Worm (Caenorhabditis elegans) whole organism, L2 larva: ENCODE data around the gene srj-29.

Source experiments
- crh-2 ChIP-seq: sonication (generic microtip); optimal IDR thresholded peaks from 2 replicates; lab custom pipeline; 2017; ENCODE audit warnings: missing biosample characterization, missing genetic modification characterization
- nhr-12 ChIP-seq: fragments of 150-350 bp; optimal IDR thresholded peaks from 2 replicates; lab custom pipeline; 2014; ENCODE audit warnings: missing biosample characterization, missing genetic modification characterization

DNA sequence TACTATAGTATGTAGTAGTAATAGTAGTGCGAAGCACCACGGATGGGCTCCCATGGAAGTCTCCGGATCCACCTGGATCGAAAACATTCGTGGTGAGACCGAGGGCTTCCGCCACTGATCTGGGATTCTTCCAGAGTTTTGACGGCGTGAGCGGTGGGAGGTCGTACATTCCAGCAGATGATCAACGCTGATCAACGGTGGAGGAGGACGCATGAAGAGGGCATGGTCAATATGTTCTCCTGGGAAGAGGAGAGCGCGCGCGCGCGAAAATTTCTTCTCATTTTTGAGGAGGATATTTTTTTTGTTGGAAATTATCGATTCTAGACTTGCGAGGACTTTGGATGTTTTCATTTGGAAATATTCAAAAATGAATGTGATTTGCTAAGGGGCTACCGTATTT is 42.0 kb upstream of the srj-29 start:
- no peak for TF ChIP-seq crh-2 (tag; lab: Kevin White, UChicago)
- no peak for TF ChIP-seq nhr-12
